Fruit fly (Drosophila melanogaster) whole organism, embryonic: Measurements from ENCODE around the gene CG14893.
A peak's percentile ranks its signal among the peaks of the same experiment; 100 is the strongest.

Source experiments
- Awh ChIP-seq: fragments of 200-800 bp; sonication (Bioruptor generic); IDR thresholded peaks from 2 replicates; pipeline ENCODE4, ENCODE4 v1.3.6; 2022; ENCODE audit warnings: missing biosample characterization, missing genetic modification characterization
- BEAF-32 ChIP-seq: fragments of 200-800 bp; sonication (Bioruptor generic); optimal IDR thresholded peaks from 3 replicates; lab custom pipeline; 2017; ENCODE audit warnings: missing biosample characterization, missing genetic modification characterization, mild to moderate bottlenecking, moderate library complexity, missing genetic modification reagents
- Bgb ChIP-seq: fragments of 200-800 bp; sonication (Bioruptor generic); IDR thresholded peaks from 2 replicates; pipeline ENCODE4 v1.3.6; 2022; ENCODE audit warnings: missing biosample characterization, missing genetic modification characterization; ENCODE audit not compliant: partially characterized antibody
- Blimp-1 ChIP-seq: fragments of 200-800 bp; sonication (Bioruptor generic); optimal IDR thresholded peaks from 3 replicates; lab custom pipeline; 2018; ENCODE audit warnings: missing biosample characterization, missing genetic modification characterization, mild to moderate bottlenecking, moderate library complexity, missing genetic modification reagents
- CG10147 ChIP-seq: fragments of 200-800 bp; sonication (Bioruptor generic); optimal IDR thresholded peaks from 2 replicates; lab custom pipeline; 2019; ENCODE audit warnings: missing biosample characterization, mild to moderate bottlenecking, missing genetic modification characterization, moderate library complexity
- CG12942 ChIP-seq: fragments of 200-800 bp; sonication (Bioruptor generic); optimal IDR thresholded peaks from 3 replicates; lab custom pipeline; 2016; ENCODE audit warnings: missing biosample characterization, missing genetic modification characterization
- CG13775 ChIP-seq: fragments of 200-800 bp; sonication (Bioruptor generic); optimal IDR thresholded peaks from 3 replicates; lab custom pipeline; 2017; ENCODE audit warnings: missing biosample characterization, mild to moderate bottlenecking, missing genetic modification characterization
- CG14860 ChIP-seq: fragments of 200-800 bp; sonication (Bioruptor generic); IDR thresholded peaks from 3 replicates; pipeline ENCODE4 v1.3.6; 2022; ENCODE audit warnings: missing biosample characterization, missing genetic modification characterization; ENCODE audit not compliant: partially characterized antibody
- CG14965 ChIP-seq: fragments of 200-800 bp; sonication (Bioruptor generic); optimal IDR thresholded peaks from 2 replicates; lab custom pipeline; 2016; ENCODE audit warnings: missing biosample characterization, missing genetic modification characterization, borderline replicate concordance
- CG15269 ChIP-seq: fragments of 200-800 bp; sonication (Bioruptor generic); optimal IDR thresholded peaks from 2 replicates; lab custom pipeline; 2018; ENCODE audit warnings: missing biosample characterization, mild to moderate bottlenecking, missing genetic modification characterization, moderate library complexity
- CG15696 ChIP-seq: fragments of 200-800 bp; sonication (Bioruptor generic); optimal IDR thresholded peaks from 2 replicates; lab custom pipeline; 2019; ENCODE audit warnings: missing biosample characterization, mild to moderate bottlenecking, missing genetic modification characterization, moderate library complexity
- CG1647 ChIP-seq: fragments of 200-800 bp; sonication (Bioruptor generic); optimal IDR thresholded peaks from 3 replicates; lab custom pipeline; 2016; ENCODE audit warnings: missing biosample characterization, missing genetic modification characterization
- CG18262 ChIP-seq: fragments of 200-800 bp; optimal IDR thresholded peaks from 3 replicates; lab custom pipeline; 2019; ENCODE audit warnings: missing biosample characterization, mild to moderate bottlenecking, missing genetic modification characterization, moderate library complexity
- CG2120 ChIP-seq: fragments of 200-800 bp; sonication (Bioruptor generic); optimal IDR thresholded peaks from 3 replicates; lab custom pipeline; 2016; ENCODE audit warnings: missing biosample characterization, missing genetic modification characterization
- CG2202 ChIP-seq: fragments of 200-800 bp; sonication (Bioruptor generic); optimal IDR thresholded peaks from 2 replicates; lab custom pipeline; 2018; ENCODE audit warnings: missing biosample characterization, mild to moderate bottlenecking, missing genetic modification characterization
- CG31388 ChIP-seq: fragments of 200-800 bp; sonication (Bioruptor generic); optimal IDR thresholded peaks from 2 replicates; lab custom pipeline; 2016; ENCODE audit warnings: missing biosample characterization, missing genetic modification characterization
- CG32532 ChIP-seq: fragments of 200-800 bp; sonication (Bioruptor generic); IDR thresholded peaks from 2 replicates; pipeline ENCODE4 v1.3.6; 2022; ENCODE audit warnings: missing biosample characterization, missing genetic modification characterization
- CG33557 ChIP-seq: fragments of 200-800 bp; sonication (Bioruptor generic); optimal IDR thresholded peaks from 2 replicates; lab custom pipeline; 2019; ENCODE audit warnings: missing biosample characterization, mild to moderate bottlenecking, missing genetic modification characterization, moderate library complexity
- CG6175 ChIP-seq: fragments of 200-800 bp; sonication (Bioruptor generic); IDR thresholded peaks from 3 replicates; pipeline ENCODE4 v1.3.6; 2022; ENCODE audit warnings: missing biosample characterization, missing genetic modification characterization
- CG6254 ChIP-seq: fragments of 200-800 bp; sonication (Bioruptor generic); optimal IDR thresholded peaks from 3 replicates; lab custom pipeline; 2017; ENCODE audit warnings: mild to moderate bottlenecking, missing biosample characterization, missing genetic modification reagents, missing genetic modification characterization
- CG8359 ChIP-seq: fragments of 200-800 bp; sonication (Bioruptor generic); optimal IDR thresholded peaks from 2 replicates; lab custom pipeline; 2017; ENCODE audit warnings: missing biosample characterization, mild to moderate bottlenecking, missing genetic modification characterization, borderline replicate concordance
- CoRest ChIP-seq: fragments of 200-800 bp; sonication (Bioruptor generic); optimal IDR thresholded peaks from 3 replicates; lab custom pipeline; 2018; ENCODE audit warnings: missing biosample characterization, mild to moderate bottlenecking, missing genetic modification characterization, moderate library complexity
- Dbx ChIP-seq: fragments of 200-800 bp; sonication (Bioruptor generic); IDR thresholded peaks from 3 replicates; pipeline ENCODE4 v1.3.6; 2022; ENCODE audit warnings: missing biosample characterization, missing genetic modification characterization
- Doc3 ChIP-seq: fragments of 200-800 bp; sonication (Bioruptor generic); IDR thresholded peaks from 3 replicates; pipeline ENCODE4 v1.3.6; 2022; ENCODE audit warnings: missing biosample characterization, missing genetic modification characterization; ENCODE audit not compliant: partially characterized antibody
- Dp ChIP-seq: fragments of 200-800 bp; sonication (Bioruptor generic); optimal IDR thresholded peaks from 2 replicates; lab custom pipeline; 2018; ENCODE audit warnings: missing biosample characterization, mild to moderate bottlenecking, missing genetic modification characterization, moderate library complexity
- HmgZ ChIP-seq: fragments of 200-800 bp; sonication (Bioruptor generic); optimal IDR thresholded peaks from 2 replicates; lab custom pipeline; 2018; ENCODE audit warnings: missing biosample characterization, mild to moderate bottlenecking, missing genetic modification characterization
- Max ChIP-seq: fragments of 200-800 bp; sonication (Bioruptor generic); optimal IDR thresholded peaks from 2 replicates; lab custom pipeline; 2016; ENCODE audit warnings: missing biosample characterization, mild to moderate bottlenecking, missing genetic modification characterization
- bab2 ChIP-seq: fragments of 200-800 bp; sonication (Bioruptor generic); optimal IDR thresholded peaks from 2 replicates; lab custom pipeline; 2016; ENCODE audit warnings: missing biosample characterization, missing genetic modification characterization
- corto ChIP-seq: fragments of 200-800 bp; sonication (Bioruptor generic); optimal IDR thresholded peaks from 2 replicates; lab custom pipeline; 2016; ENCODE audit warnings: missing biosample characterization, mild to moderate bottlenecking, missing genetic modification characterization, moderate library complexity
- eve ChIP-seq, 2 experiments: fragments of >200 bp; optimal IDR thresholded peaks; 2 replicates each; lab custom pipeline; 2017; ENCODE audit warnings: missing biosample characterization in 2 of 2, missing genetic modification characterization in 2 of 2
- jumu ChIP-seq: fragments of 200-800 bp; sonication (Bioruptor generic); optimal IDR thresholded peaks from 3 replicates; lab custom pipeline; 2016; ENCODE audit warnings: missing biosample characterization, missing genetic modification characterization
- mam ChIP-seq: fragments of 200-800 bp; sonication (Bioruptor generic); optimal IDR thresholded peaks from 3 replicates; lab custom pipeline; 2016; ENCODE audit warnings: missing biosample characterization, missing genetic modification characterization
- nmo ChIP-seq: fragments of 200-800 bp; sonication (Bioruptor generic); optimal IDR thresholded peaks from 2 replicates; lab custom pipeline; 2018; ENCODE audit warnings: missing biosample characterization, mild to moderate bottlenecking, missing genetic modification characterization, moderate library complexity
- slbo ChIP-seq: fragments of 200-800 bp; sonication (Bioruptor generic); IDR thresholded peaks from 2 replicates; pipeline ENCODE4 v1.3.6; 2022; ENCODE audit warnings: missing biosample characterization, missing genetic modification characterization
- tna ChIP-seq: fragments of 200-800 bp; sonication (Bioruptor generic); IDR thresholded peaks from 2 replicates; pipeline ENCODE4 v1.3.6; 2022; ENCODE audit warnings: missing biosample characterization, missing genetic modification characterization; ENCODE audit not compliant: partially characterized antibody
- vvl ChIP-seq: fragments of 200-800 bp; sonication (Bioruptor generic); IDR thresholded peaks from 2 replicates; pipeline ENCODE4 v1.3.6; 2022; ENCODE audit warnings: missing biosample characterization, missing genetic modification characterization

CG14893 gene

dm6 chr3R:16614241-16614640, 6.3 kb upstream of the CG14893 start, which contains the start of gene CG10340 (continued):
- TF ChIP-seq CG31388 (GFP tag; lab: Kevin White, UChicago): no peak
- no peak for TF ChIP-seq Awh (GFP tag; lab: Robert Waterston, UW)
- 0 out of 2 replicates have a peak, but pooled peaks have one; percentile 39 for TF ChIP-seq CG32532 (GFP tag; lab: Robert Waterston, UW)
- no peak for TF ChIP-seq CG2120 (GFP tag; lab: Kevin White, UChicago)
- peak; percentile 34 for TF ChIP-seq CoRest
- TF ChIP-seq CG2202: no peak
- no peak for TF ChIP-seq CG33557 (GFP tag; lab: Kevin White, UChicago)
- peak; percentile 64 for TF ChIP-seq vvl
- no peak for TF ChIP-seq Blimp-1
- peak; percentile 49 for TF ChIP-seq nmo (GFP tag; lab: Kevin White, UChicago)
- TF ChIP-seq Max: peak; percentile 44
- no peak for TF ChIP-seq eve (GFP tag; optimal IDR thresholded peaks at IDR 0.05; lab: Kevin White, UChicago)
- TF ChIP-seq Dp (GFP tag; lab: Kevin White, UChicago): peak; percentile 78
- TF ChIP-seq slbo: peak; percentile 45; the same call in 1 of the 2 replicates
- no peak for TF ChIP-seq CG12942 (GFP tag; lab: Kevin White, UChicago)
- no peak for TF ChIP-seq CG14965
- TF ChIP-seq HmgZ (tag; lab: Kevin White, UChicago): peak; percentile 6
- TF ChIP-seq Dbx (GFP tag; lab: Robert Waterston, UW): peak; percentile 43; the same call in 1 of the 3 replicates
- peak; percentile 86 for TF ChIP-seq Bgb (GFP tag; lab: Robert Waterston, UW)
- peak; percentile 11 for TF ChIP-seq CG15696 (tag; lab: Kevin White, UChicago)
- peak; percentile 4 for TF ChIP-seq mam (GFP tag; lab: Kevin White, UChicago)
- peak; percentile 72 for TF ChIP-seq CG14860 (GFP tag; lab: Robert Waterston, UW)
- peak; percentile 18; the same call in 1 of the 2 replicates for TF ChIP-seq tna (GFP tag; lab: Robert Waterston, UW)

- TF ChIP-seq CG18262 (tag; lab: Kevin White, UChicago): no peak
- no peak for TF ChIP-seq CG13775
- no peak for TF ChIP-seq CG15269
- TF ChIP-seq CG6175 (GFP tag; lab: Robert Waterston, UW): no peak
- TF ChIP-seq CG8359 (GFP tag; lab: Kevin White, UChicago): no peak
- TF ChIP-seq CG10147 (GFP tag; lab: Kevin White, UChicago): no peak
- TF ChIP-seq CG6254 (GFP tag; lab: Kevin White, UChicago): no peak
- TF ChIP-seq CG1647 (GFP tag; lab: Kevin White, UChicago): no peak
- TF ChIP-seq corto: no peak
These were observed 5.6 kb upstream of the CG14893 start, which contains the start of gene CG17562 for dm6 chr3R:16615009-16615408. TSS of gene CG17562 (plus strand) at chr3R:16615309.

dm6 chr3R:16617650-16618049, 2.9 kb upstream of the CG14893 start, which contains the start of gene CG17560:
TSS of gene CG17560 (plus strand) at chr3R:16617950.
- TF ChIP-seq bab2 (GFP tag; lab: Kevin White, UChicago) (no peak), jumu (GFP tag; lab: Kevin White, UChicago) (no peak), Doc3 (GFP tag; lab: Robert Waterston, UW) (0 out of 3 replicates have a peak, but pooled peaks have one; percentile 23), BEAF-32 (GFP tag; lab: Kevin White, UChicago) (peak; percentile 3)
